Worm (Caenorhabditis elegans): Measurements from ENCODE around the gene F20C5.6.

Gene F20C5.6

ce11 chrIV:8737354-8737753 is 35.7 kb downstream of the F20C5.6 start:
- no peak for TF ChIP-seq hnd-1 (tag; optimal IDR thresholded peaks at IDR 0.05)
- no peak for TF ChIP-seq hmbx-1 (tag; optimal IDR thresholded peaks at IDR 0.05)
- TF ChIP-seq F13C5.2 (tag; optimal IDR thresholded peaks at IDR 0.05), result no peak
- no peak for TF ChIP-seq pes-1 (GFP tag; IDR thresholded peaks at IDR 0.05)
- no peak for TF ChIP-seq ceh-36 (tag; optimal IDR thresholded peaks at IDR 0.05)
- no peak for TF ChIP-seq tbx-37 (GFP tag; conservative IDR thresholded peaks at IDR 0.05)

ce11 chrIV:8730469-8730868 is 42.5 kb downstream of the F20C5.6 start, which contains the start of gene F21D5.3:
Gene F21D5.3, plus strand, starts transcription at chrIV:8730815.
- TF ChIP-seq ceh-13 (GFP tag; optimal IDR thresholded peaks at IDR 0.05), result no peak
- no peak for TF ChIP-seq tbx-11 (GFP tag; IDR thresholded peaks at IDR 0.05)
- no peak for TF ChIP-seq tra-4 (tag; optimal IDR thresholded peaks at IDR 0.05)
- no peak for TF ChIP-seq ceh-36 (tag; optimal IDR thresholded peaks at IDR 0.05)
- TF ChIP-seq F13C5.2 (tag; optimal IDR thresholded peaks at IDR 0.05), result no peak
- TF ChIP-seq flt-1 (GFP tag; IDR thresholded peaks at IDR 0.05), result no peak
- no peak for TF ChIP-seq hmg-4 (GFP tag; optimal IDR thresholded peaks at IDR 0.05)
- no peak for TF ChIP-seq scrt-1 (GFP tag; IDR thresholded peaks at IDR 0.05)
- no peak for TF ChIP-seq hmbx-1 (tag; optimal IDR thresholded peaks at IDR 0.05)
- no peak for TF ChIP-seq ama-1 (optimal IDR thresholded peaks at IDR 0.05)
- TF ChIP-seq ets-7 (tag; optimal IDR thresholded peaks at IDR 0.05), result no peak

ce11 chrIV:8729636-8730035 is 43.4 kb downstream of the F20C5.6 start:
- TF ChIP-seq pes-1 (GFP tag; IDR thresholded peaks at IDR 0.05), result no peak
- TF ChIP-seq scrt-1 (GFP tag; IDR thresholded peaks at IDR 0.05), result no peak
- no peak for TF ChIP-seq tbx-11 (GFP tag; IDR thresholded peaks at IDR 0.05)
- TF ChIP-seq hmg-4 (GFP tag; optimal IDR thresholded peaks at IDR 0.05), result no peak
- TF ChIP-seq ceh-13 (GFP tag; optimal IDR thresholded peaks at IDR 0.05), result no peak
- TF ChIP-seq flt-1 (GFP tag; IDR thresholded peaks at IDR 0.05), result no peak
- TF ChIP-seq hmbx-1 (tag; optimal IDR thresholded peaks at IDR 0.05), result no peak
- TF ChIP-seq ceh-36 (tag; optimal IDR thresholded peaks at IDR 0.05), result no peak
- no peak for TF ChIP-seq F13C5.2 (tag; optimal IDR thresholded peaks at IDR 0.05)
- TF ChIP-seq ets-7 (tag; optimal IDR thresholded peaks at IDR 0.05), result no peak

ce11 chrIV:8728122-8728521 is 44.9 kb downstream of the F20C5.6 start, which contains the start of gene otub-3:
Gene otub-3, plus strand, starts transcription at chrIV:8728177.
- no peak for TF ChIP-seq hmbx-1 (tag; optimal IDR thresholded peaks at IDR 0.05)
- TF ChIP-seq ceh-13 (GFP tag; optimal IDR thresholded peaks at IDR 0.05), result no peak
- TF ChIP-seq scrt-1 (GFP tag; IDR thresholded peaks at IDR 0.05), result no peak
- no peak for TF ChIP-seq sea-1 (GFP tag; conservative IDR thresholded peaks at IDR 0.05)
- no peak for TF ChIP-seq F13C5.2 (tag; optimal IDR thresholded peaks at IDR 0.05)
- TF ChIP-seq pes-1 (GFP tag; IDR thresholded peaks at IDR 0.05), result no peak
- TF ChIP-seq flt-1 (GFP tag; IDR thresholded peaks at IDR 0.05), result no peak
- no peak for TF ChIP-seq ceh-36 (tag; optimal IDR thresholded peaks at IDR 0.05)
- TF ChIP-seq ets-7 (tag; optimal IDR thresholded peaks at IDR 0.05), result no peak
- TF ChIP-seq aly-1 (tag; optimal IDR thresholded peaks at IDR 0.05), result no peak
- no peak for TF ChIP-seq hmg-4 (GFP tag; optimal IDR thresholded peaks at IDR 0.05)
- no peak for TF ChIP-seq tra-4 (tag; optimal IDR thresholded peaks at IDR 0.05)
- TF ChIP-seq tbx-11 (GFP tag; IDR thresholded peaks at IDR 0.05), result no peak
- no peak for TF ChIP-seq ama-1 (optimal IDR thresholded peaks at IDR 0.05)
- no peak for TF ChIP-seq hnd-1 (tag; optimal IDR thresholded peaks at IDR 0.05)
- no peak for TF ChIP-seq B0310.2 (tag; optimal IDR thresholded peaks at IDR 0.05)
- TF ChIP-seq tbx-37 (GFP tag; conservative IDR thresholded peaks at IDR 0.05), result no peak

- TF ChIP-seq hmg-4 (GFP tag; optimal IDR thresholded peaks at IDR 0.05), result no peak
- no peak for TF ChIP-seq tbx-11 (GFP tag; IDR thresholded peaks at IDR 0.05)
- TF ChIP-seq tbx-37 (GFP tag; conservative IDR thresholded peaks at IDR 0.05), result no peak
- no peak for TF ChIP-seq tra-4 (tag; optimal IDR thresholded peaks at IDR 0.05)
- no peak for TF ChIP-seq ets-7 (tag; optimal IDR thresholded peaks at IDR 0.05)
- TF ChIP-seq ceh-36 (tag; optimal IDR thresholded peaks at IDR 0.05), result no peak
- no peak for TF ChIP-seq aly-1 (tag; optimal IDR thresholded peaks at IDR 0.05)
- no peak for TF ChIP-seq B0310.2 (tag; optimal IDR thresholded peaks at IDR 0.05)
- TF ChIP-seq hmbx-1 (tag; optimal IDR thresholded peaks at IDR 0.05), result no peak
- no peak for TF ChIP-seq ama-1 (optimal IDR thresholded peaks at IDR 0.05)
- TF ChIP-seq sea-1 (GFP tag; conservative IDR thresholded peaks at IDR 0.05), result no peak
- TF ChIP-seq pes-1 (GFP tag; IDR thresholded peaks at IDR 0.05), result no peak
- no peak for TF ChIP-seq F13C5.2 (tag; optimal IDR thresholded peaks at IDR 0.05)
- no peak for TF ChIP-seq hnd-1 (tag; optimal IDR thresholded peaks at IDR 0.05)
- no peak for TF ChIP-seq ceh-13 (GFP tag; optimal IDR thresholded peaks at IDR 0.05)
- no peak for TF ChIP-seq scrt-1 (GFP tag; IDR thresholded peaks at IDR 0.05)
- TF ChIP-seq flt-1 (GFP tag; IDR thresholded peaks at IDR 0.05), result no peak
Observed at ce11 chrIV:8725345-8725744, 47.7 kb downstream of the F20C5.6 start, which contains the start of gene pgm-3. Gene pgm-3, plus strand, starts transcription at chrIV:8725722.

ce11 chrIV:8724907-8725306 is 48.1 kb downstream of the F20C5.6 start:
- TF ChIP-seq hmbx-1 (tag; optimal IDR thresholded peaks at IDR 0.05) (no peak), aly-1 (tag; optimal IDR thresholded peaks at IDR 0.05) (no peak), B0310.2 (tag; optimal IDR thresholded peaks at IDR 0.05) (no peak), pes-1 (GFP tag; IDR thresholded peaks at IDR 0.05) (no peak), hmg-4 (GFP tag; optimal IDR thresholded peaks at IDR 0.05) (no peak)

- no peak for TF ChIP-seq hmg-4 (GFP tag; optimal IDR thresholded peaks at IDR 0.05)
- TF ChIP-seq ets-7 (tag; optimal IDR thresholded peaks at IDR 0.05), result no peak
- no peak for TF ChIP-seq B0310.2 (tag; optimal IDR thresholded peaks at IDR 0.05)
- TF ChIP-seq pes-1 (GFP tag; IDR thresholded peaks at IDR 0.05), result no peak
- TF ChIP-seq ceh-36 (tag; optimal IDR thresholded peaks at IDR 0.05), result no peak
- no peak for TF ChIP-seq scrt-1 (GFP tag; IDR thresholded peaks at IDR 0.05)
- TF ChIP-seq ceh-13 (GFP tag; optimal IDR thresholded peaks at IDR 0.05), result no peak
- TF ChIP-seq F13C5.2 (tag; optimal IDR thresholded peaks at IDR 0.05), result no peak
- no peak for TF ChIP-seq aly-1 (tag; optimal IDR thresholded peaks at IDR 0.05)
- TF ChIP-seq ama-1 (optimal IDR thresholded peaks at IDR 0.05), result no peak
- TF ChIP-seq tbx-11 (GFP tag; IDR thresholded peaks at IDR 0.05), result no peak
- no peak for TF ChIP-seq tra-4 (tag; optimal IDR thresholded peaks at IDR 0.05)
- TF ChIP-seq flt-1 (GFP tag; IDR thresholded peaks at IDR 0.05), result no peak
- TF ChIP-seq hnd-1 (tag; optimal IDR thresholded peaks at IDR 0.05), result no peak
Observed at ce11 chrIV:8723720-8724119, 49.3 kb downstream of the F20C5.6 start, which contains the start of gene F21D5.9. Gene F21D5.9, plus strand, starts transcription at chrIV:8724020.

ce11 chrIV:8722801-8723200 is 50.2 kb downstream of the F20C5.6 start:
- TF ChIP-seq hmbx-1 (tag; optimal IDR thresholded peaks at IDR 0.05) (no peak), sea-1 (GFP tag; conservative IDR thresholded peaks at IDR 0.05) (no peak), ceh-13 (GFP tag; optimal IDR thresholded peaks at IDR 0.05) (no peak), scrt-1 (GFP tag; IDR thresholded peaks at IDR 0.05) (no peak), tbx-37 (GFP tag; conservative IDR thresholded peaks at IDR 0.05) (no peak), ets-7 (tag; optimal IDR thresholded peaks at IDR 0.05) (no peak), pes-1 (GFP tag; IDR thresholded peaks at IDR 0.05) (no peak), F13C5.2 (tag; optimal IDR thresholded peaks at IDR 0.05) (no peak), tra-4 (tag; optimal IDR thresholded peaks at IDR 0.05) (no peak), tbx-11 (GFP tag; IDR thresholded peaks at IDR 0.05) (no peak), hmg-4 (GFP tag; optimal IDR thresholded peaks at IDR 0.05) (no peak), ceh-36 (tag; optimal IDR thresholded peaks at IDR 0.05) (no peak), hnd-1 (tag; optimal IDR thresholded peaks at IDR 0.05) (no peak), ama-1 (optimal IDR thresholded peaks at IDR 0.05) (no peak), flt-1 (GFP tag; IDR thresholded peaks at IDR 0.05) (no peak), B0310.2 (tag; optimal IDR thresholded peaks at IDR 0.05) (no peak), aly-1 (tag; optimal IDR thresholded peaks at IDR 0.05) (no peak)
